Comparison of ENCODE assay signal across 8 worm cellular contexts in the genomic region with DNA sequence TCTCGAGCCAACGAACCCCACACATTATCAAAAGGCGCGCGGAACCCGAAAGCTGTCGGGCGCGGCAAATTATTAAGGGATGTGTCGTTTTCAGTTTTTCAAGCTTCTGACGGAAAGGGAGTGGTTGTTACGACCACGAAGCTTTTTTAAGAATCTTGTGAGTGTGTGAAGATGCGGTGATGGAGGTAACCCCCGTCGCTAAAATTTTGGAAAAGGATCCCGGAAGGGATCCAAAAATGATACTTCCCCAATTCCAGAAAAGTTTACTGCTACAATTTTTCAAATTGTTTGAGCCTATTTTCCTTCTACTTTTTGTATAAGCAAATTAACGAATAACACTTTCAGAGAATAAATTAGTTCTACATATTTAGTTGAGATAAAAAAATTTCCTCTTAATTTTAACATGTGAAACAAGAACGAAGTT.
A peak's percentile ranks its signal among the peaks of the same experiment; 100 is the strongest.
TF ChIP-seq lines count a peak whose summit lies in the region.

No protein-coding gene starts in this region.

TF ChIP-seq in whole organism, L1 larva, 84 proteins besides CTCF, POLR2A, EP300 and RAD21 (continues in another document):
- no peak for TF ChIP-seq tbx-2 (tag; optimal IDR thresholded peaks at IDR 0.05; lab: Kevin White, UChicago)
- peak; percentile 33 for TF ChIP-seq dsc-1 (tag; optimal IDR thresholded peaks at IDR 0.05; lab: Kevin White, UChicago)
- no peak for TF ChIP-seq lin-15B (tag; optimal IDR thresholded peaks at IDR 0.05; lab: Kevin White, UChicago)
- peak; percentile 40 for TF ChIP-seq nhr-19 (GFP tag; conservative IDR thresholded peaks at IDR 0.05; lab: Robert Waterston, UW)
- TF ChIP-seq C34B4.2 (tag; optimal IDR thresholded peaks at IDR 0.05; lab: Kevin White, UChicago): no peak
- no peak for TF ChIP-seq ces-1 (GFP tag; optimal IDR thresholded peaks at IDR 0.05; lab: Kevin White, UChicago)
- no peak for TF ChIP-seq jun-1 (tag; optimal IDR thresholded peaks at IDR 0.05; lab: Kevin White, UChicago)
- no peak for TF ChIP-seq F16B12.6 (tag; optimal IDR thresholded peaks at IDR 0.05; lab: Kevin White, UChicago)
- TF ChIP-seq pax-3 (tag; optimal IDR thresholded peaks at IDR 0.05; lab: Kevin White, UChicago): peak; percentile 22
- TF ChIP-seq lsy-2 (tag; optimal IDR thresholded peaks at IDR 0.05; lab: Kevin White, UChicago): peak in 1 of 2 experiments; percentile 86
- peak in 2 of 3 experiments; percentile 39 to 58 for TF ChIP-seq dpl-1 (GFP tag; optimal IDR thresholded peaks at IDR 0.05; lab: Kevin White, UChicago)

TF ChIP-seq in whole organism, L2 larva, 48 proteins besides CTCF, POLR2A, EP300 and RAD21 (continues in another document):
- TF ChIP-seq F13H6.1 (tag; optimal IDR thresholded peaks at IDR 0.05; lab: Kevin White, UChicago) (peak; percentile 30), unc-55 (GFP tag; optimal IDR thresholded peaks at IDR 0.05; lab: Kevin White, UChicago) (peak; percentile 45), mbf-1 (tag; optimal IDR thresholded peaks at IDR 0.05; lab: Kevin White, UChicago) (no peak), lin-39 (tag; optimal IDR thresholded peaks at IDR 0.05; lab: Kevin White, UChicago) (no peak), lin-13 (GFP tag; optimal IDR thresholded peaks at IDR 0.05; lab: Kevin White, UChicago) (peak; percentile 81), ztf-1 (GFP tag; conservative IDR thresholded peaks at IDR 0.05; lab: Robert Waterston, UW) (0 out of 2 replicates have a peak, but pooled peaks have one; percentile 31), elt-3 (tag; optimal IDR thresholded peaks at IDR 0.05; lab: Kevin White, UChicago) (no peak), ceh-82 (tag; optimal IDR thresholded peaks at IDR 0.05; lab: Kevin White, UChicago) (no peak), lsy-2 (tag; optimal IDR thresholded peaks at IDR 0.05; lab: Kevin White, UChicago) (peak in 1 of 2 experiments; percentile 89), fos-1 (tag; optimal IDR thresholded peaks at IDR 0.05; lab: Kevin White, UChicago) (no peak), ztf-11 (tag; optimal IDR thresholded peaks at IDR 0.05; lab: Kevin White, UChicago) (no peak)

TF ChIP-seq in whole organism, L3 larva, 47 proteins besides CTCF, POLR2A, EP300 and RAD21 (continues in another document):
- TF ChIP-seq zag-1 (tag; optimal IDR thresholded peaks at IDR 0.05; lab: Kevin White, UChicago): no peak
- TF ChIP-seq fos-1 (tag; optimal IDR thresholded peaks at IDR 0.05; lab: Kevin White, UChicago): peak; percentile 65
- TF ChIP-seq nhr-67 (tag; optimal IDR thresholded peaks at IDR 0.05; lab: Kevin White, UChicago): no peak
- TF ChIP-seq nhr-237 (tag; optimal IDR thresholded peaks at IDR 0.05; lab: Kevin White, UChicago): no peak
- TF ChIP-seq ceh-28 (tag; optimal IDR thresholded peaks at IDR 0.05; lab: Kevin White, UChicago): no peak
- no peak for TF ChIP-seq skn-1 (tag; optimal IDR thresholded peaks at IDR 0.05; lab: Kevin White, UChicago)
- no peak for TF ChIP-seq nhr-28 (tag; optimal IDR thresholded peaks at IDR 0.05; lab: Kevin White, UChicago)
- TF ChIP-seq sea-2 (GFP tag; optimal IDR thresholded peaks at IDR 0.05; lab: Kevin White, UChicago): no peak
- TF ChIP-seq jun-1 (tag; optimal IDR thresholded peaks at IDR 0.05; lab: Kevin White, UChicago): no peak
- peak in 1 of 2 experiments; percentile 11 for TF ChIP-seq eor-1 (tag; optimal IDR thresholded peaks at IDR 0.05; lab: Kevin White, UChicago)
- no peak for TF ChIP-seq nhr-76 (tag; optimal IDR thresholded peaks at IDR 0.05; lab: Kevin White, UChicago)

TF ChIP-seq in whole organism, L4 larva, 104 proteins besides CTCF, POLR2A, EP300 and RAD21 (continues in another document):
- TF ChIP-seq madf-9 (GFP tag; conservative IDR thresholded peaks at IDR 0.05; lab: Robert Waterston, UW) (0 out of 2 replicates have a peak, but pooled peaks have one; percentile 2), R02D3.7 (tag; optimal IDR thresholded peaks at IDR 0.05; lab: Kevin White, UChicago) (no peak), lin-15B (tag; optimal IDR thresholded peaks at IDR 0.05; lab: Kevin White, UChicago) (no peak), F37D6.2 (tag; optimal IDR thresholded peaks at IDR 0.05; lab: Kevin White, UChicago) (no peak), nhr-237 (tag; optimal IDR thresholded peaks at IDR 0.05; lab: Kevin White, UChicago) (no peak), mdt-29 (GFP tag; IDR thresholded peaks at IDR 0.05; lab: Robert Waterston, UW) (peak; percentile 56; the same call in 1 of the 2 replicates), ceh-82 (tag; optimal IDR thresholded peaks at IDR 0.05; lab: Kevin White, UChicago) (no peak), dpl-1 (GFP tag; optimal IDR thresholded peaks at IDR 0.05; lab: Kevin White, UChicago) (no peak), T26A8.4 (GFP tag; IDR thresholded peaks at IDR 0.05; lab: Robert Waterston, UW) (peak; percentile 87), tag-97 (GFP tag; IDR thresholded peaks at IDR 0.05; lab: Robert Waterston, UW) (0 out of 2 replicates have a peak, but pooled peaks have one; percentile 37), pqm-1 (tag; optimal IDR thresholded peaks at IDR 0.05; lab: Kevin White, UChicago) (no peak)

TF ChIP-seq in whole organism, early embryonic, 17 proteins besides CTCF, POLR2A, EP300 and RAD21 (continues in another document):
- no peak for TF ChIP-seq ceh-36 (tag; optimal IDR thresholded peaks at IDR 0.05; lab: Kevin White, UChicago)
- peak; percentile 46 for TF ChIP-seq ama-1 (optimal IDR thresholded peaks at IDR 0.05; lab: Kevin White, UChicago)
- TF ChIP-seq aly-1 (tag; optimal IDR thresholded peaks at IDR 0.05; lab: Kevin White, UChicago): no peak
- TF ChIP-seq B0310.2 (tag; optimal IDR thresholded peaks at IDR 0.05; lab: Kevin White, UChicago): no peak
- TF ChIP-seq F13C5.2 (tag; optimal IDR thresholded peaks at IDR 0.05; lab: Kevin White, UChicago): no peak
- peak; percentile 71; the same call in 1 of the 2 replicates for TF ChIP-seq sea-1 (GFP tag; conservative IDR thresholded peaks at IDR 0.05; lab: Robert Waterston, UW)
- no peak for TF ChIP-seq hmbx-1 (tag; optimal IDR thresholded peaks at IDR 0.05; lab: Kevin White, UChicago)
- 0 out of 2 replicates have a peak, but pooled peaks have one; percentile 46 for TF ChIP-seq pes-1 (GFP tag; IDR thresholded peaks at IDR 0.05; lab: Robert Waterston, UW)
- no peak for TF ChIP-seq scrt-1 (GFP tag; IDR thresholded peaks at IDR 0.05; lab: Robert Waterston, UW)
- TF ChIP-seq hmg-4 (GFP tag; optimal IDR thresholded peaks at IDR 0.05; lab: Kevin White, UChicago): no peak
- TF ChIP-seq tbx-37 (GFP tag; conservative IDR thresholded peaks at IDR 0.05; lab: Robert Waterston, UW): no peak

TF ChIP-seq in whole organism, late embryonic, 69 proteins besides CTCF, POLR2A, EP300 and RAD21:
- peak; percentile 96 for TF ChIP-seq ceh-30 (tag; optimal IDR thresholded peaks at IDR 0.05; lab: Kevin White, UChicago)
- no peak for TF ChIP-seq ceh-45 (GFP tag; IDR thresholded peaks at IDR 0.05; lab: Robert Waterston, UW)

TF ChIP-seq in whole organism, mixed stage, embryonic, 35 proteins besides CTCF, POLR2A, EP300 and RAD21:
- TF ChIP-seq nhr-2 (tag; optimal IDR thresholded peaks at IDR 0.05; lab: Kevin White, UChicago) (peak; percentile 59), mls-2 (tag; optimal IDR thresholded peaks at IDR 0.05; lab: Kevin White, UChicago) (no peak), ces-1 (GFP tag; optimal IDR thresholded peaks at IDR 0.05; lab: Kevin White, UChicago) (peak; percentile 43)
TF ChIP-seq in whole organism, mixed stage, embryonic: peak in this region for 2.

TF ChIP-seq in whole organism, young adult, 124 proteins besides CTCF, POLR2A, EP300 and RAD21 (continues in another document):
- TF ChIP-seq hrde-1 (tag; optimal IDR thresholded peaks at IDR 0.05; lab: Kevin White, UChicago; ENCODE audit: borderline replicate concordance): no peak
- no peak for TF ChIP-seq F33H1.4 (GFP tag; IDR thresholded peaks at IDR 0.05; lab: Robert Waterston, UW)
- TF ChIP-seq F10E7.11 (tag; optimal IDR thresholded peaks at IDR 0.05; lab: Kevin White, UChicago): no peak
- TF ChIP-seq F23B12.7 (tag; optimal IDR thresholded peaks at IDR 0.05; lab: Kevin White, UChicago; ENCODE audit: insufficient read depth): no peak
- no peak for TF ChIP-seq chd-7 (tag; optimal IDR thresholded peaks at IDR 0.05; lab: Kevin White, UChicago)
- TF ChIP-seq ceh-100 (GFP tag; IDR thresholded peaks at IDR 0.05; lab: Robert Waterston, UW): 0 out of 2 replicates have a peak, but pooled peaks have one; percentile 55
- peak; percentile 92 for TF ChIP-seq nfyb-1 (GFP tag; IDR thresholded peaks at IDR 0.05; lab: Robert Waterston, UW)
- peak; percentile 45; the same call in 1 of the 2 replicates for TF ChIP-seq zfh-2 (GFP tag; conservative IDR thresholded peaks at IDR 0.05; lab: Robert Waterston, UW)
- no peak for TF ChIP-seq lsy-27 (tag; optimal IDR thresholded peaks at IDR 0.05; lab: Kevin White, UChicago; ENCODE audit: borderline replicate concordance, insufficient read depth)
- peak; percentile 45; the same call in 1 of the 2 replicates for TF ChIP-seq attf-6 (GFP tag; IDR thresholded peaks at IDR 0.05; lab: Robert Waterston, UW)
- peak; percentile 79 for TF ChIP-seq lin-26 (GFP tag; IDR thresholded peaks at IDR 0.05; lab: Robert Waterston, UW)
- TF ChIP-seq B0336.3 (GFP tag; IDR thresholded peaks at IDR 0.05; lab: Robert Waterston, UW): peak; percentile 60
- TF ChIP-seq ztf-22 (GFP tag; optimal IDR thresholded peaks at IDR 0.05; lab: Kevin White, UChicago): peak; percentile 24
- no peak for TF ChIP-seq K11D2.4 (GFP tag; IDR thresholded peaks at IDR 0.05; lab: Robert Waterston, UW)
- TF ChIP-seq him-1 (tag; optimal IDR thresholded peaks at IDR 0.05; lab: Kevin White, UChicago): no peak
- no peak for TF ChIP-seq nhr-179 (tag; optimal IDR thresholded peaks at IDR 0.05; lab: Kevin White, UChicago)
- no peak for TF ChIP-seq nhr-27 (tag; optimal IDR thresholded peaks at IDR 0.05; lab: Kevin White, UChicago)
- no peak for TF ChIP-seq snpc-1.3 (tag; optimal IDR thresholded peaks at IDR 0.05; lab: Kevin White, UChicago; ENCODE audit: insufficient read depth)
- no peak for TF ChIP-seq atf-7 (tag; optimal IDR thresholded peaks at IDR 0.05; lab: Kevin White, UChicago)
- TF ChIP-seq F55B11.4 (tag; optimal IDR thresholded peaks at IDR 0.05; lab: Kevin White, UChicago; ENCODE audit: borderline replicate concordance, insufficient read depth): no peak
- no peak for TF ChIP-seq hlh-12 (tag; optimal IDR thresholded peaks at IDR 0.05; lab: Kevin White, UChicago)
- TF ChIP-seq lir-1 (GFP tag; conservative IDR thresholded peaks at IDR 0.05; lab: Robert Waterston, UW): no peak
- 0 out of 2 replicates have a peak, but pooled peaks have one; percentile 74 for TF ChIP-seq Y53G8AR.9 (GFP tag; conservative IDR thresholded peaks at IDR 0.05; lab: Robert Waterston, UW)
- TF ChIP-seq ets-4 (GFP tag; optimal IDR thresholded peaks at IDR 0.05; lab: Kevin White, UChicago): no peak
- no peak for TF ChIP-seq attf-3 (GFP tag; conservative IDR thresholded peaks at IDR 0.05; lab: Robert Waterston, UW)
- no peak for TF ChIP-seq F52B5.7 (tag; optimal IDR thresholded peaks at IDR 0.05; lab: Kevin White, UChicago)
- TF ChIP-seq nhr-90 (tag; optimal IDR thresholded peaks at IDR 0.05; lab: Kevin White, UChicago): peak; percentile 24
- TF ChIP-seq F49E8.2 (tag; optimal IDR thresholded peaks at IDR 0.05; lab: Kevin White, UChicago; ENCODE audit: insufficient read depth): no peak
